Worm (Caenorhabditis elegans): ENCODE results near the gene orc-1.
A peak's percentile ranks its signal among the peaks of the same experiment; 100 is the strongest.

Gene orc-1

ce11 chrIII:10600138-10600626 lies 42.7 kb upstream of the orc-1 start, which contains the start of gene epg-6:
epg-6 (minus strand) TSS chrIII:10600188.
- no peak for TF ChIP-seq mbf-1 (tag; optimal IDR thresholded peaks at IDR 0.05)
- no peak for TF ChIP-seq unc-62 (GFP tag; optimal IDR thresholded peaks at IDR 0.05)
- no peak for TF ChIP-seq nhr-10 (tag; optimal IDR thresholded peaks at IDR 0.05)
- TF ChIP-seq Y55F3AM.14 (GFP tag; optimal IDR thresholded peaks at IDR 0.05): no peak
- no peak for TF ChIP-seq egl-27 (tag; optimal IDR thresholded peaks at IDR 0.05)
- no peak for TF ChIP-seq blmp-1 (tag; optimal IDR thresholded peaks at IDR 0.05; ENCODE audit: insufficient read depth)
- no peak for TF ChIP-seq unc-39 (tag; optimal IDR thresholded peaks at IDR 0.05)
- TF ChIP-seq nhr-6 (tag; optimal IDR thresholded peaks at IDR 0.05): no peak

DNA sequence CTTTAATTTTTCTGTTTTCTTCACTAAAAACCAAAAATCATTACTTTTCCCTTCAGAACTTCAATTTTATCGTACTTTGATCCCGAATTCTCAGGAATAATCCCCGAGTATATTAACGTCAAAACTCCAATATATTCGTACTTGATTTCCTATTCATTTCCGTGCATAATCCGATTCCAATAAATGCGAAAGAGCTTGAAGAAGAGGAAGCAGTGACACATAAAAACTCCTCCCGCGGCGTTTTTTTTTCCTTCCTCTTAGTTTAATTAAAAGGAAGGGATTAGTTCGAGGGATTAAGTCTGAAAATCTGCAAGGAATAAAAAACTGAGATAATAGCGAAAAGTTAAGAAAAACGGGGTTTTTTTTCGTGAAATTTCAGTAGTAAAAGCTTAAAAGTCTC lies 42.0 kb upstream of the orc-1 start:
- TF ChIP-seq sma-9 (GFP tag; optimal IDR thresholded peaks at IDR 0.05) (peak; percentile 12), sma-9 (tag; optimal IDR thresholded peaks at IDR 0.05) (no peak), nhr-12 (tag; optimal IDR thresholded peaks at IDR 0.05) (no peak), nhr-23 (tag; optimal IDR thresholded peaks at IDR 0.05) (no peak), crh-2 (tag; optimal IDR thresholded peaks at IDR 0.05) (no peak), alr-1 (tag; optimal IDR thresholded peaks at IDR 0.05) (no peak), lin-11 (tag; optimal IDR thresholded peaks at IDR 0.05) (no peak)

- TF ChIP-seq zag-1 (tag; optimal IDR thresholded peaks at IDR 0.05) (no peak), sma-9 (GFP tag; optimal IDR thresholded peaks at IDR 0.05) (no peak), sma-9 (tag; optimal IDR thresholded peaks at IDR 0.05) (no peak), mbf-1 (tag; optimal IDR thresholded peaks at IDR 0.05) (no peak), ama-1 (optimal IDR thresholded peaks at IDR 0.05) (no peak), R02D3.7 (tag; optimal IDR thresholded peaks at IDR 0.05) (no peak), mab-5 (tag; optimal IDR thresholded peaks at IDR 0.05) (no peak), ceh-82 (tag; optimal IDR thresholded peaks at IDR 0.05) (no peak), mdl-1 (tag; optimal IDR thresholded peaks at IDR 0.05) (no peak), F13H6.1 (tag; optimal IDR thresholded peaks at IDR 0.05) (no peak), nhr-12 (tag; optimal IDR thresholded peaks at IDR 0.05) (no peak), C34F6.9 (tag; optimal IDR thresholded peaks at IDR 0.05) (no peak), nhr-21 (tag; optimal IDR thresholded peaks at IDR 0.05) (no peak), dmd-4 (tag; optimal IDR thresholded peaks at IDR 0.05) (no peak), lsy-2 (tag; optimal IDR thresholded peaks at IDR 0.05) (no peak), nhr-11 (tag; optimal IDR thresholded peaks at IDR 0.05) (no peak), nhr-25 (tag; optimal IDR thresholded peaks at IDR 0.05) (no peak), nhr-129 (tag; optimal IDR thresholded peaks at IDR 0.05) (no peak), unc-55 (GFP tag; optimal IDR thresholded peaks at IDR 0.05) (no peak), crh-2 (tag; optimal IDR thresholded peaks at IDR 0.05) (no peak), ZK546.5 (tag; optimal IDR thresholded peaks at IDR 0.05) (no peak)
Measured at ce11 chrIII:10603248-10603647, 39.7 kb upstream of the orc-1 start, which contains the start of gene Y39A1A.2. Y39A1A.2 (minus strand) TSS chrIII:10603566.

DNA sequence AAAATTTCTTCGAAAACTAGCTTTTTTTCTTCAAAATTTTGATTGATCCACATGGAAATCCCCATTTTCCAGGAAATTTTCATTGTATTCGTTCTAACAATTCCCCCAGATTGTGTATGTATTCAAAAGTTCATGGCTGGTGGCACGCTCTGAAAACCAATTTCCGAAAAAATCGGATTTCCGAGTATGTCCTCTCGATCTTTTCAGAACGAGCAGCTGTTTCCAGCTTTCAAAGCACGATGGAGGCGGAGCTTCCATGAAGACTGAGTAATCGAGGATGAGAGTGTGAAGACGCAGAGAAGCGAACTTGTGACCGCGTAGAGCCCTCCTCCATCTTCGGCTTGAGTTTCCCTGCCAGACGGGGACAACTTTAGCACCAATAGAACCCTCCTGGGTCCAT lies 38.6 kb upstream of the orc-1 start:
- TF ChIP-seq egl-27 (tag; optimal IDR thresholded peaks at IDR 0.05): no peak
- no peak for TF ChIP-seq ceh-16 (tag; optimal IDR thresholded peaks at IDR 0.05)
- no peak for TF ChIP-seq unc-62 (GFP tag; optimal IDR thresholded peaks at IDR 0.05)
- no peak for TF ChIP-seq Y55F3AM.14 (GFP tag; optimal IDR thresholded peaks at IDR 0.05)
- no peak for TF ChIP-seq snpc-4 (tag; optimal IDR thresholded peaks at IDR 0.05)
- no peak for TF ChIP-seq elt-3 (tag; optimal IDR thresholded peaks at IDR 0.05)
- no peak for TF ChIP-seq sma-3 (GFP tag; optimal IDR thresholded peaks at IDR 0.05)
- TF ChIP-seq sem-4 (tag; optimal IDR thresholded peaks at IDR 0.05): no peak
- no peak for TF ChIP-seq peb-1 (tag; optimal IDR thresholded peaks at IDR 0.05)
- no peak for TF ChIP-seq nhr-237 (tag; optimal IDR thresholded peaks at IDR 0.05)
- TF ChIP-seq ceh-82 (tag; optimal IDR thresholded peaks at IDR 0.05): no peak
- TF ChIP-seq lsy-2 (tag; optimal IDR thresholded peaks at IDR 0.05): peak in 1 of 2 experiments; percentile 23
- no peak for TF ChIP-seq skn-1 (tag; optimal IDR thresholded peaks at IDR 0.05)
- TF ChIP-seq nhr-77 (tag; optimal IDR thresholded peaks at IDR 0.05): no peak
- peak; percentile 55 for TF ChIP-seq lin-11 (tag; optimal IDR thresholded peaks at IDR 0.05)
- no peak for TF ChIP-seq lin-13 (GFP tag; optimal IDR thresholded peaks at IDR 0.05)
- no peak for TF ChIP-seq nhr-11 (tag; optimal IDR thresholded peaks at IDR 0.05)
- TF ChIP-seq dmd-4 (tag; optimal IDR thresholded peaks at IDR 0.05): no peak
- TF ChIP-seq mbf-1 (tag; optimal IDR thresholded peaks at IDR 0.05): no peak
- TF ChIP-seq fos-1 (tag; optimal IDR thresholded peaks at IDR 0.05): no peak
- peak; percentile 18 for TF ChIP-seq C34F6.9 (tag; optimal IDR thresholded peaks at IDR 0.05)
- no peak for TF ChIP-seq crh-2 (tag; optimal IDR thresholded peaks at IDR 0.05)
- no peak for TF ChIP-seq ztf-11 (tag; optimal IDR thresholded peaks at IDR 0.05)
- no peak for TF ChIP-seq gmeb-1 (tag; optimal IDR thresholded peaks at IDR 0.05)
- TF ChIP-seq mab-5 (tag; optimal IDR thresholded peaks at IDR 0.05): no peak
- TF ChIP-seq nhr-21 (tag; optimal IDR thresholded peaks at IDR 0.05): peak; percentile 45
- no peak for TF ChIP-seq nhr-25 (tag; optimal IDR thresholded peaks at IDR 0.05)
- peak; percentile 32 for TF ChIP-seq nhr-129 (tag; optimal IDR thresholded peaks at IDR 0.05)
- no peak for TF ChIP-seq nhr-10 (tag; optimal IDR thresholded peaks at IDR 0.05)
- TF ChIP-seq unc-55 (GFP tag; optimal IDR thresholded peaks at IDR 0.05): peak; percentile 6
- no peak for TF ChIP-seq ztf-1 (GFP tag; conservative IDR thresholded peaks at IDR 0.05)
- no peak for TF ChIP-seq blmp-1 (tag; optimal IDR thresholded peaks at IDR 0.05; ENCODE audit: insufficient read depth)
- no peak for TF ChIP-seq nhr-6 (tag; optimal IDR thresholded peaks at IDR 0.05)
- TF ChIP-seq ZK546.5 (tag; optimal IDR thresholded peaks at IDR 0.05): no peak
- TF ChIP-seq zag-1 (tag; optimal IDR thresholded peaks at IDR 0.05): no peak
- no peak for TF ChIP-seq alr-1 (tag; optimal IDR thresholded peaks at IDR 0.05)
- no peak for TF ChIP-seq nhr-23 (tag; optimal IDR thresholded peaks at IDR 0.05)
- TF ChIP-seq mdl-1 (tag; optimal IDR thresholded peaks at IDR 0.05): no peak
- no peak for TF ChIP-seq nhr-12 (tag; optimal IDR thresholded peaks at IDR 0.05)
